Worm (Caenorhabditis elegans) whole organism, L3 larva: ENCODE results near the gene ssup-72.

ENCODE experiments used
- R02D3.7 ChIP-seq: fragments of 150-350 bp; optimal IDR thresholded peaks from 2 replicates; lab custom pipeline; 2014; ENCODE audit warnings: missing biosample characterization, missing genetic modification characterization
- ZK546.5 ChIP-seq: sonication (generic microtip); optimal IDR thresholded peaks from 2 replicates; lab custom pipeline; 2017; ENCODE audit warnings: missing biosample characterization, missing genetic modification characterization
- aly-2 ChIP-seq: fragments of 150-350 bp; optimal IDR thresholded peaks from 2 replicates; lab custom pipeline; 2014; ENCODE audit warnings: missing biosample characterization, missing genetic modification characterization
- ama-1 ChIP-seq: fragments of 150-350 bp; optimal IDR thresholded peaks from 2 replicates; lab custom pipeline; 2018
- ceh-16 ChIP-seq: sonication (generic microtip); optimal IDR thresholded peaks from 2 replicates; lab custom pipeline; 2017; ENCODE audit warnings: missing biosample characterization, missing genetic modification characterization
- ceh-28 ChIP-seq: fragments of 150-350 bp; optimal IDR thresholded peaks from 2 replicates; lab custom pipeline; 2014; ENCODE audit warnings: missing biosample characterization, missing genetic modification reagents, missing genetic modification characterization
- ceh-82 ChIP-seq: fragments of 150-350 bp; optimal IDR thresholded peaks from 2 replicates; lab custom pipeline; 2014; ENCODE audit warnings: missing biosample characterization, missing genetic modification characterization
- ceh-9 ChIP-seq: sonication (generic microtip); optimal IDR thresholded peaks from 2 replicates; lab custom pipeline; 2018; ENCODE audit warnings: missing biosample characterization, missing genetic modification characterization
- daf-12 ChIP-seq: fragments of 150-350 bp; optimal IDR thresholded peaks from 2 replicates; lab custom pipeline; 2014; ENCODE audit warnings: missing biosample characterization, missing genetic modification reagents, missing genetic modification characterization
- egl-27 ChIP-seq: sonication (generic microtip); optimal IDR thresholded peaks from 4 replicates; lab custom pipeline; 2017; ENCODE audit warnings: missing biosample characterization, missing genetic modification reagents, missing genetic modification characterization
- egl-5 ChIP-seq: fragments of 150-350 bp; optimal IDR thresholded peaks from 2 replicates; lab custom pipeline; 2017; ENCODE audit warnings: missing biosample characterization, missing genetic modification reagents, missing genetic modification characterization, inconsistent platforms
- elt-1 ChIP-seq: fragments of 150-350 bp; optimal IDR thresholded peaks from 2 replicates; lab custom pipeline; 2014; ENCODE audit warnings: missing biosample characterization, missing genetic modification characterization
- elt-2 ChIP-seq: sonication (generic microtip); optimal IDR thresholded peaks from 2 replicates; lab custom pipeline; 2016; ENCODE audit warnings: missing genetic modification reagents, mild to moderate bottlenecking, missing genetic modification characterization, missing compliant biosample characterization
- elt-3 ChIP-seq, 3 experiments: fragments of 150-350 bp in 1 of 3; sonication (generic microtip) in 2 of 3; optimal IDR thresholded peaks; 2 replicates in 2 of 3; 4 replicates in 1 of 3; lab custom pipeline; 2014 to 2017; ENCODE audit warnings: missing biosample characterization in 3 of 3, missing genetic modification characterization in 3 of 3
- eor-1 ChIP-seq, 2 experiments: fragments of 150-350 bp; optimal IDR thresholded peaks; 2 replicates each; lab custom pipeline; 2014 to 2018; ENCODE audit warnings: missing biosample characterization in 2 of 2, missing genetic modification characterization in 2 of 2
- fkh-10 ChIP-seq: sonication (generic microtip); optimal IDR thresholded peaks from 2 replicates; lab custom pipeline; 2017; ENCODE audit warnings: missing biosample characterization, missing genetic modification reagents, missing genetic modification characterization
- fkh-2 ChIP-seq: fragments of 150-350 bp; optimal IDR thresholded peaks from 2 replicates; lab custom pipeline; 2014; ENCODE audit warnings: missing biosample characterization, missing genetic modification reagents, missing genetic modification characterization
- fos-1 ChIP-seq: fragments of 150-350 bp; optimal IDR thresholded peaks from 2 replicates; lab custom pipeline; 2014; ENCODE audit warnings: missing biosample characterization, missing genetic modification characterization
- hmg-11 ChIP-seq: sonication (generic microtip); optimal IDR thresholded peaks from 2 replicates; lab custom pipeline; 2016; ENCODE audit warnings: missing genetic modification characterization, missing compliant biosample characterization
- lin-15B ChIP-seq: fragments of 150-350 bp; optimal IDR thresholded peaks from 2 replicates; lab custom pipeline; 2014; ENCODE audit warnings: missing biosample characterization, missing genetic modification characterization
- lin-39 ChIP-seq: fragments of 150-350 bp; optimal IDR thresholded peaks from 2 replicates; lab custom pipeline; 2018; ENCODE audit warnings: missing biosample characterization, missing genetic modification reagents, missing genetic modification characterization
- lsy-12 ChIP-seq: sonication (generic microtip); optimal IDR thresholded peaks from 2 replicates; lab custom pipeline; 2016; ENCODE audit warnings: mild to moderate bottlenecking, missing genetic modification characterization, missing compliant biosample characterization
- mml-1 ChIP-seq: fragments of 150-350 bp; sonication (generic microtip); optimal IDR thresholded peaks from 3 replicates; lab custom pipeline; 2014; ENCODE audit warnings: missing biosample characterization, missing genetic modification characterization
- nhr-11 ChIP-seq: fragments of 150-350 bp; optimal IDR thresholded peaks from 2 replicates; lab custom pipeline; 2014; ENCODE audit warnings: missing biosample characterization, missing genetic modification characterization
- nhr-12 ChIP-seq: fragments of 150-350 bp; optimal IDR thresholded peaks from 2 replicates; lab custom pipeline; 2014; ENCODE audit warnings: missing biosample characterization, missing genetic modification characterization
- nhr-23 ChIP-seq: fragments of 150-350 bp; optimal IDR thresholded peaks from 2 replicates; lab custom pipeline; 2014; ENCODE audit warnings: missing biosample characterization, missing genetic modification reagents, missing genetic modification characterization
- nhr-237 ChIP-seq: fragments of 150-350 bp; optimal IDR thresholded peaks from 2 replicates; lab custom pipeline; 2014; ENCODE audit warnings: missing biosample characterization, missing genetic modification characterization
- nhr-25 ChIP-seq: sonication (generic microtip); optimal IDR thresholded peaks from 2 replicates; lab custom pipeline; 2017; ENCODE audit warnings: missing biosample characterization, missing genetic modification characterization
- nhr-28 ChIP-seq: fragments of 150-350 bp; optimal IDR thresholded peaks from 2 replicates; lab custom pipeline; 2014; ENCODE audit warnings: missing biosample characterization, missing genetic modification characterization
- nhr-43 ChIP-seq: sonication (generic microtip); optimal IDR thresholded peaks from 2 replicates; lab custom pipeline; 2016; ENCODE audit warnings: mild to moderate bottlenecking, missing genetic modification characterization, missing compliant biosample characterization; ENCODE audit not compliant: poor library complexity, severe bottlenecking
- nhr-67 ChIP-seq: fragments of 150-350 bp; optimal IDR thresholded peaks from 2 replicates; lab custom pipeline; 2014; ENCODE audit warnings: missing biosample characterization, missing genetic modification characterization
- nhr-76 ChIP-seq: fragments of 150-350 bp; sonication (generic microtip); optimal IDR thresholded peaks from 5 replicates; lab custom pipeline; 2014; ENCODE audit warnings: missing biosample characterization, missing genetic modification characterization
- nhr-77 ChIP-seq: fragments of 150-350 bp; optimal IDR thresholded peaks from 2 replicates; lab custom pipeline; 2014; ENCODE audit warnings: missing biosample characterization, missing genetic modification characterization
- pha-4 ChIP-seq: fragments of 150-350 bp; optimal IDR thresholded peaks from 2 replicates; lab custom pipeline; 2014; ENCODE audit warnings: missing biosample characterization, missing genetic modification reagents, missing genetic modification characterization
- pqm-1 ChIP-seq: fragments of 150-350 bp; optimal IDR thresholded peaks from 2 replicates; lab custom pipeline; 2017; ENCODE audit warnings: missing biosample characterization, missing genetic modification characterization, inconsistent platforms
- sea-2 ChIP-seq: fragments of 150-350 bp; sonication (generic microtip); optimal IDR thresholded peaks from 4 replicates; lab custom pipeline; 2014; ENCODE audit warnings: missing biosample characterization, missing genetic modification reagents, missing genetic modification characterization
- skn-1 ChIP-seq: fragments of 150-350 bp; optimal IDR thresholded peaks from 2 replicates; lab custom pipeline; 2014; ENCODE audit warnings: missing biosample characterization, missing genetic modification characterization
- snpc-4 ChIP-seq: fragments of 150-350 bp; optimal IDR thresholded peaks from 2 replicates; lab custom pipeline; 2014; ENCODE audit warnings: missing biosample characterization, missing genetic modification characterization
- unc-39 ChIP-seq: sonication (generic microtip); optimal IDR thresholded peaks from 4 replicates; lab custom pipeline; 2017; ENCODE audit warnings: missing biosample characterization, missing genetic modification characterization
- unc-62 ChIP-seq: fragments of 150-350 bp; sonication (generic microtip); optimal IDR thresholded peaks from 4 replicates; lab custom pipeline; 2014; ENCODE audit warnings: missing biosample characterization, missing genetic modification reagents, missing genetic modification characterization
- zag-1 ChIP-seq: fragments of 150-350 bp; optimal IDR thresholded peaks from 2 replicates; lab custom pipeline; 2014; ENCODE audit warnings: missing biosample characterization, missing genetic modification characterization
- ztf-11 ChIP-seq: fragments of 150-350 bp; optimal IDR thresholded peaks from 2 replicates; lab custom pipeline; 2014; ENCODE audit warnings: missing biosample characterization, missing genetic modification characterization
- ztf-4 ChIP-seq: fragments of 150-350 bp; optimal IDR thresholded peaks from 2 replicates; lab custom pipeline; 2014; ENCODE audit warnings: missing biosample characterization, missing genetic modification characterization

Gene ssup-72

ce11 chrII:6734674-6735073, 41.7 kb upstream of the ssup-72 start, which contains the start of gene T14B4.3 (continued):
- TF ChIP-seq ceh-82 (tag; lab: Kevin White, UChicago): no peak
- no peak for TF ChIP-seq nhr-67
- no peak for TF ChIP-seq ama-1
- no peak for TF ChIP-seq ztf-11 (tag; lab: Kevin White, UChicago)
- TF ChIP-seq snpc-4 (tag; lab: Kevin White, UChicago): peak; percentile 25
- no peak for TF ChIP-seq R02D3.7
- TF ChIP-seq nhr-237 (tag; lab: Kevin White, UChicago): no peak
- no peak for TF ChIP-seq ceh-9 (tag; lab: Kevin White, UChicago)
- no peak for TF ChIP-seq ztf-4 (tag; lab: Kevin White, UChicago)
- TF ChIP-seq elt-3 (tag; optimal IDR thresholded peaks at IDR 0.05; lab: Kevin White, UChicago): no peak
- TF ChIP-seq aly-2 (tag; lab: Kevin White, UChicago): no peak
- TF ChIP-seq mml-1: no peak
- peak; percentile 21 for TF ChIP-seq egl-5
- TF ChIP-seq nhr-43 (tag; lab: Kevin White, UChicago): peak; percentile 69
- TF ChIP-seq pqm-1 (tag; lab: Kevin White, UChicago): peak; percentile 54
- no peak for TF ChIP-seq eor-1 (tag; optimal IDR thresholded peaks at IDR 0.05; lab: Kevin White, UChicago)
- no peak for TF ChIP-seq ZK546.5
- TF ChIP-seq fkh-2 (tag; lab: Kevin White, UChicago): no peak
- TF ChIP-seq nhr-28: no peak

ce11 chrII:6736066-6736465, 40.3 kb upstream of the ssup-72 start, which contains the start of gene mrps-18.C:
Gene mrps-18.C, plus strand, starts transcription at chrII:6736203.
- TF ChIP-seq eor-1 (tag; optimal IDR thresholded peaks at IDR 0.05; lab: Kevin White, UChicago) (no peak), fkh-2 (tag; lab: Kevin White, UChicago) (no peak), lin-15B (tag; lab: Kevin White, UChicago) (no peak), nhr-237 (tag; lab: Kevin White, UChicago) (no peak), R02D3.7 (no peak)

ce11 chrII:6736604-6737003, 39.8 kb upstream of the ssup-72 start, which contains the start of gene T14B4.1:
Gene T14B4.1, plus strand, starts transcription at chrII:6736904.
- TF ChIP-seq nhr-28 (no peak), elt-1 (tag; lab: Kevin White, UChicago) (no peak), sea-2 (GFP tag; lab: Kevin White, UChicago) (no peak), ceh-16 (tag; lab: Kevin White, UChicago) (no peak), nhr-12 (tag; lab: Kevin White, UChicago) (no peak), ztf-11 (tag; lab: Kevin White, UChicago) (no peak), ceh-9 (tag; lab: Kevin White, UChicago) (no peak), nhr-43 (tag; lab: Kevin White, UChicago) (no peak), pqm-1 (tag; lab: Kevin White, UChicago) (no peak), ceh-28 (tag; lab: Kevin White, UChicago) (no peak), snpc-4 (tag; lab: Kevin White, UChicago) (no peak), skn-1 (tag; lab: Kevin White, UChicago) (no peak), lin-15B (tag; lab: Kevin White, UChicago) (no peak), nhr-25 (tag; lab: Kevin White, UChicago) (no peak), ceh-82 (tag; lab: Kevin White, UChicago) (no peak), nhr-23 (tag; lab: Kevin White, UChicago) (no peak)
- TF ChIP-seq, all 47 proteins: peak for 0

- TF ChIP-seq ceh-16 (tag; lab: Kevin White, UChicago) (no peak), ztf-4 (tag; lab: Kevin White, UChicago) (no peak), nhr-23 (tag; lab: Kevin White, UChicago) (peak; percentile 50), pqm-1 (tag; lab: Kevin White, UChicago) (peak; percentile 49), fos-1 (tag; lab: Kevin White, UChicago) (no peak), snpc-4 (tag; lab: Kevin White, UChicago) (no peak), mml-1 (no peak), ztf-11 (tag; lab: Kevin White, UChicago) (no peak), ama-1 (no peak), nhr-76 (tag; lab: Kevin White, UChicago) (no peak), zag-1 (no peak), ZK546.5 (no peak), egl-27 (tag; lab: Kevin White, UChicago) (no peak), nhr-237 (tag; lab: Kevin White, UChicago) (no peak), elt-1 (tag; lab: Kevin White, UChicago) (no peak), ceh-28 (tag; lab: Kevin White, UChicago) (no peak), hmg-11 (tag; lab: Kevin White, UChicago) (no peak), nhr-77 (tag; lab: Kevin White, UChicago) (no peak), fkh-2 (tag; lab: Kevin White, UChicago) (no peak), nhr-11 (tag; lab: Kevin White, UChicago) (no peak), ceh-9 (tag; lab: Kevin White, UChicago) (no peak), nhr-25 (tag; lab: Kevin White, UChicago) (peak; percentile 40), daf-12 (tag; lab: Kevin White, UChicago) (no peak), eor-1 (tag; optimal IDR thresholded peaks at IDR 0.05; lab: Kevin White, UChicago) (no peak), elt-3 (tag; optimal IDR thresholded peaks at IDR 0.05; lab: Kevin White, UChicago) (no peak), pha-4 (tag; lab: Kevin White, UChicago) (peak; percentile 80), nhr-28 (no peak), R02D3.7 (peak; percentile 12), fkh-10 (no peak), lin-39 (tag; lab: Kevin White, UChicago) (no peak), sea-2 (GFP tag; lab: Kevin White, UChicago) (no peak), unc-39 (tag; lab: Kevin White, UChicago) (no peak), skn-1 (tag; lab: Kevin White, UChicago) (no peak), lsy-12 (no peak), unc-62 (GFP tag; lab: Kevin White, UChicago) (no peak), elt-2 (tag; lab: Kevin White, UChicago) (peak; percentile 37)
These were observed 35.0 kb upstream of the ssup-72 start, which contains the start of gene exos-8 for ce11 chrII:6741428-6741827. Gene exos-8, plus strand, starts transcription at chrII:6741691.
